Fruit fly (Drosophila melanogaster): ENCODE results near the gene CG18745.

CG18745 gene

DNA sequence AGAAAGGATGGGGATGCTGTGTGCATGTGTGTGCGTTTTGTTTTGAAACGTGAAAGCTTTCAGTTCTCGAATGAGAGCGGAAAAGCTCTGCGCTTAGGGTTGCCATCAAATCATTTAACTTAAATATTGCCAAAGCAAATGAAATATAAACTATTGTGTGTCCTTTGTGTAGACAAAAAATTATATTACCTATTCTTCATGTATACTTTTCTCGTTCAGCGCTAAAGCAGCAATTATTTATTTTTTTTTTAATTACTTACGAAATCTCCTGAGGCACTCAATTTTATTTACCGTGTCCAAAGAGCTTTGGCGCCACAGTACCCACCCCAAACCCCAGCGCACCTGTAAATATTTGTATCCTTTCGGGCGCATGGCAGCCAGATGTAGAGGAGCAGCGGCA lies 35.6 kb upstream of the CG18745 start (continued):
- TF ChIP-seq caup (GFP tag; optimal IDR thresholded peaks at IDR 0.05; ENCODE audit: severe bottlenecking) = peak; percentile 19
- no peak for TF ChIP-seq vnd (GFP tag; IDR thresholded peaks at IDR 0.05; ENCODE audit: partially characterized antibody)
- 0 out of 3 replicates have a peak, but pooled peaks have one; percentile 12 for TF ChIP-seq CG6175 (GFP tag; IDR thresholded peaks at IDR 0.05)
- TF ChIP-seq Ptx1 (GFP tag; IDR thresholded peaks at IDR 0.05) = peak; percentile 45
- peak; percentile 40 for TF ChIP-seq bcd (GFP tag; optimal IDR thresholded peaks at IDR 0.05)
- peak; percentile 51; the same call in 1 of the 2 replicates for TF ChIP-seq al (GFP tag; IDR thresholded peaks at IDR 0.05)
- peak; percentile 84 for TF ChIP-seq CG18599 (GFP tag; optimal IDR thresholded peaks at IDR 0.05)
- TF ChIP-seq Hmr (GFP tag; optimal IDR thresholded peaks at IDR 0.05) = peak; percentile 80
- peak; percentile 41 for TF ChIP-seq CG10147 (GFP tag; optimal IDR thresholded peaks at IDR 0.05)
- TF ChIP-seq CG9215 (GFP tag; IDR thresholded peaks at IDR 0.05) = peak; percentile 54; the same call in 1 of the 2 replicates
- TF ChIP-seq H2.0 (GFP tag; IDR thresholded peaks at IDR 0.05) = peak; percentile 50; the same call in 1 of the 2 replicates
- 0 out of 2 replicates have a peak, but pooled peaks have one; percentile 25 for TF ChIP-seq wdn (GFP tag; IDR thresholded peaks at IDR 0.05)
- TF ChIP-seq slbo (GFP tag; IDR thresholded peaks at IDR 0.05) = peak; percentile 63
- peak in 1 of 2 experiments; percentile 7 for TF ChIP-seq Trl (optimal IDR thresholded peaks at IDR 0.05)
- TF ChIP-seq Trl (GFP tag; optimal IDR thresholded peaks at IDR 0.05) = peak; percentile 16
- TF ChIP-seq CG2678 (tag; optimal IDR thresholded peaks at IDR 0.05) = peak; percentile 69
- peak; percentile 37 for TF ChIP-seq ewg (GFP tag; optimal IDR thresholded peaks at IDR 0.05)
- no peak for TF ChIP-seq CG6813 (GFP tag; optimal IDR thresholded peaks at IDR 0.05)
- TF ChIP-seq klu (GFP tag; IDR thresholded peaks at IDR 0.05) = 0 out of 2 replicates have a peak, but pooled peaks have one; percentile 36
- TF ChIP-seq Taf1 (GFP tag; IDR thresholded peaks at IDR 0.05) = peak; percentile 42; the same call in 1 of the 2 replicates
- no peak for TF ChIP-seq CG10274 (GFP tag; optimal IDR thresholded peaks at IDR 0.05)
- no peak for TF ChIP-seq kay (GFP tag; optimal IDR thresholded peaks at IDR 0.05)
- TF ChIP-seq gro (GFP tag; optimal IDR thresholded peaks at IDR 0.05) = peak; percentile 16
- TF ChIP-seq fd3F (GFP tag; optimal IDR thresholded peaks at IDR 0.05) = peak; percentile 15
- TF ChIP-seq CG8765 (GFP tag; IDR thresholded peaks at IDR 0.05) = no peak
- TF ChIP-seq Xrp1 (GFP tag; IDR thresholded peaks at IDR 0.05) = no peak
- TF ChIP-seq CG12391 (tag; optimal IDR thresholded peaks at IDR 0.05) = peak; percentile 24
- peak; percentile 48 for TF ChIP-seq CG15269 (tag; optimal IDR thresholded peaks at IDR 0.05)
- TF ChIP-seq MBD-R2 (GFP tag; IDR thresholded peaks at IDR 0.05) = 0 out of 2 replicates have a peak, but pooled peaks have one; percentile 27
- peak; percentile 74 for TF ChIP-seq row (GFP tag; IDR thresholded peaks at IDR 0.05)
- no peak for TF ChIP-seq nerfin-2 (GFP tag; IDR thresholded peaks at IDR 0.05; ENCODE audit: partially characterized antibody)
- peak; percentile 66 for TF ChIP-seq CG7556 (GFP tag; optimal IDR thresholded peaks at IDR 0.05)
- peak; percentile 36 for TF ChIP-seq CG17359 (tag; optimal IDR thresholded peaks at IDR 0.05)
- peak; percentile 52 for TF ChIP-seq CG7839 (tag; optimal IDR thresholded peaks at IDR 0.05)
- 0 out of 2 replicates have a peak, but pooled peaks have one; percentile 17 for TF ChIP-seq HLH3B (GFP tag; IDR thresholded peaks at IDR 0.05)
- TF ChIP-seq CG12744 (GFP tag; optimal IDR thresholded peaks at IDR 0.05) = peak; percentile 18
- TF ChIP-seq Hand (GFP tag; optimal IDR thresholded peaks at IDR 0.05) = peak; percentile 52
- TF ChIP-seq HmgZ (tag; optimal IDR thresholded peaks at IDR 0.05) = peak; percentile 21

DNA sequence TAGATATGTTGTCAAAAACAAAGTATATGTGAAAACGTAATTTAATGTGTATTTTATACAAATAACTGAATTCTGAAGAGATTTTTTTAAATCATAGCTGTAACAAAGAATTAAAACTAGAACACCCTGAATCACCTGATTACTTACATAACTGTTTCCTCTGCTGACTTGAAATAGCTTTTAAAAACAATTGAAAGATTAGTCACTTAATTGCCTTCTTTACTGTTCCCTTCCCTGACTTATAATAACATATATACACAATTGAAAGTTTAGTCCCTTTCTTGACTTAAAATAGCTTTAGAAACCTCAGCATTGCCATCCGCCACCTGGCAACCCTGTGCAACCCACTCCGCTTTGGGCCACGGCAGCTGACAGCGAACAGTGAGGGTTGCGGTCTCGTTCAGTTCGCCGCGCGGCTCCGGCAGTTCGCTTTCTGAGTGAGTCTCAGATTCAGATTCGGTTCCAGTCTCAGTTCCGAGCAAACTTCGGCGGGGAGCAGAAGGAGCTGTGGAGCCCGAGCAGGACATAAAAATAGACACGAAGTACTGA lies 28.1 kb upstream of the CG18745 start, which contains the start of gene CG34384:
Gene CG34384, plus strand, starts transcription at position 381 of the 549 bp plus-strand sequence.
- TF ChIP-seq CG2116 (GFP tag; optimal IDR thresholded peaks at IDR 0.05) (peak; percentile 23), CG3281 (GFP tag; optimal IDR thresholded peaks at IDR 0.05) (peak; percentile 80), CG2120 (GFP tag; optimal IDR thresholded peaks at IDR 0.05) (peak; percentile 77), CG9817 (tag; optimal IDR thresholded peaks at IDR 0.05) (peak; percentile 51), Nf-YC (tag; optimal IDR thresholded peaks at IDR 0.05) (peak; percentile 66), C15 (GFP tag; IDR thresholded peaks at IDR 0.05) (no peak), pita (GFP tag; optimal IDR thresholded peaks at IDR 0.05) (no peak), Elba2 (GFP tag; optimal IDR thresholded peaks at IDR 0.05) (peak; percentile 14), Optix (GFP tag; IDR thresholded peaks at IDR 0.05) (no peak), org-1 (GFP tag; optimal IDR thresholded peaks at IDR 0.05) (peak; percentile 72), CG6689 (GFP tag; IDR thresholded peaks at IDR 0.05) (peak; percentile 30; the same call in 1 of the 2 replicates), CG4282 (GFP tag; optimal IDR thresholded peaks at IDR 0.05) (no peak), dm (GFP tag; optimal IDR thresholded peaks at IDR 0.05) (no peak), grn (GFP tag; optimal IDR thresholded peaks at IDR 0.05) (no peak)
